Worm (Caenorhabditis elegans) whole organism, L2 larva: ENCODE data around the gene str-94.

Experiments used
- C34F6.9 ChIP-seq: fragments of 150-350 bp; optimal IDR thresholded peaks from 2 replicates; lab custom pipeline; 2014; ENCODE audit warnings: missing biosample characterization, missing genetic modification characterization
- F13H6.1 ChIP-seq: sonication (generic microtip); optimal IDR thresholded peaks from 2 replicates; lab custom pipeline; 2016; ENCODE audit warnings: missing genetic modification characterization, missing compliant biosample characterization
- R02D3.7 ChIP-seq: fragments of 150-350 bp; optimal IDR thresholded peaks from 2 replicates; lab custom pipeline; 2014; ENCODE audit warnings: missing biosample characterization, missing genetic modification characterization
- ZK546.5 ChIP-seq: sonication (generic microtip); optimal IDR thresholded peaks from 2 replicates; lab custom pipeline; 2017; ENCODE audit warnings: missing biosample characterization, missing genetic modification characterization
- alr-1 ChIP-seq: fragments of 150-350 bp; optimal IDR thresholded peaks from 2 replicates; lab custom pipeline; 2014; ENCODE audit warnings: missing biosample characterization, missing genetic modification characterization
- aly-2 ChIP-seq: fragments of 150-350 bp; optimal IDR thresholded peaks from 2 replicates; lab custom pipeline; 2014; ENCODE audit warnings: missing biosample characterization, missing genetic modification characterization
- ceh-16 ChIP-seq: fragments of 150-350 bp; optimal IDR thresholded peaks from 2 replicates; lab custom pipeline; 2014; ENCODE audit warnings: missing biosample characterization, missing genetic modification characterization
- ceh-82 ChIP-seq: fragments of 150-350 bp; optimal IDR thresholded peaks from 2 replicates; lab custom pipeline; 2014; ENCODE audit warnings: missing biosample characterization, missing genetic modification characterization
- dmd-4 ChIP-seq: sonication (generic microtip); optimal IDR thresholded peaks from 2 replicates; lab custom pipeline; 2017; ENCODE audit warnings: missing biosample characterization, missing genetic modification characterization
- egl-27 ChIP-seq: sonication (generic microtip); optimal IDR thresholded peaks from 3 replicates; lab custom pipeline; 2017; ENCODE audit warnings: missing biosample characterization, missing genetic modification reagents, missing genetic modification characterization
- elt-3 ChIP-seq: sonication (generic microtip); optimal IDR thresholded peaks from 2 replicates; lab custom pipeline; 2017; ENCODE audit warnings: missing biosample characterization, missing genetic modification characterization
- fos-1 ChIP-seq: fragments of 150-350 bp; optimal IDR thresholded peaks from 2 replicates; lab custom pipeline; 2014; ENCODE audit warnings: missing biosample characterization, missing genetic modification characterization
- gmeb-1 ChIP-seq: fragments of 150-350 bp; optimal IDR thresholded peaks from 2 replicates; lab custom pipeline; 2014; ENCODE audit warnings: missing biosample characterization, missing genetic modification characterization
- lin-13 ChIP-seq: fragments of 150-350 bp; optimal IDR thresholded peaks from 2 replicates; lab custom pipeline; 2014; ENCODE audit warnings: missing biosample characterization, missing genetic modification reagents, missing genetic modification characterization
- lin-39 ChIP-seq: fragments of 150-350 bp; optimal IDR thresholded peaks from 2 replicates; lab custom pipeline; 2014; ENCODE audit warnings: missing biosample characterization, missing genetic modification reagents, missing genetic modification characterization
- mab-5 ChIP-seq: fragments of 150-350 bp; optimal IDR thresholded peaks from 2 replicates; lab custom pipeline; 2014; ENCODE audit warnings: missing biosample characterization, missing genetic modification characterization
- mbf-1 ChIP-seq: sonication (generic microtip); optimal IDR thresholded peaks from 2 replicates; lab custom pipeline; 2017; ENCODE audit warnings: missing biosample characterization, missing genetic modification characterization
- mdl-1 ChIP-seq, 2 experiments: fragments of 150-350 bp in 1 of 2; sonication (generic microtip) in 1 of 2; optimal IDR thresholded peaks; 2 replicates each; lab custom pipeline; 2017; ENCODE audit warnings: missing biosample characterization in 2 of 2, missing genetic modification characterization in 2 of 2
- nhr-10 ChIP-seq: sonication (generic microtip); optimal IDR thresholded peaks from 2 replicates; lab custom pipeline; 2017; ENCODE audit warnings: missing biosample characterization, missing genetic modification characterization
- nhr-11 ChIP-seq: fragments of 150-350 bp; optimal IDR thresholded peaks from 2 replicates; lab custom pipeline; 2014; ENCODE audit warnings: missing biosample characterization, missing genetic modification characterization
- nhr-21 ChIP-seq: fragments of 150-350 bp; optimal IDR thresholded peaks from 2 replicates; lab custom pipeline; 2014; ENCODE audit warnings: missing biosample characterization, missing genetic modification characterization
- nhr-237 ChIP-seq: fragments of 150-350 bp; optimal IDR thresholded peaks from 2 replicates; lab custom pipeline; 2014; ENCODE audit warnings: missing biosample characterization, missing genetic modification characterization
- nhr-6 ChIP-seq: fragments of 150-350 bp; optimal IDR thresholded peaks from 2 replicates; lab custom pipeline; 2014; ENCODE audit warnings: missing biosample characterization, missing genetic modification characterization
- nhr-77 ChIP-seq: fragments of 150-350 bp; optimal IDR thresholded peaks from 2 replicates; lab custom pipeline; 2014; ENCODE audit warnings: missing biosample characterization, missing genetic modification characterization
- sem-4 ChIP-seq: fragments of 150-350 bp; optimal IDR thresholded peaks from 2 replicates; lab custom pipeline; 2014; ENCODE audit warnings: missing biosample characterization, missing genetic modification reagents, missing genetic modification characterization
- sma-3 ChIP-seq: sonication (generic microtip); optimal IDR thresholded peaks from 2 replicates; lab custom pipeline; 2016; ENCODE audit warnings: missing genetic modification reagents, missing genetic modification characterization, missing compliant biosample characterization
- sma-9 ChIP-seq, 2 experiments: fragments of 150-350 bp in 1 of 2; sonication (generic microtip) in 1 of 2; optimal IDR thresholded peaks; 2 replicates each; lab custom pipeline; 2014 to 2016; ENCODE audit warnings: missing genetic modification characterization in 2 of 2, mild to moderate bottlenecking in 1 of 2, missing biosample characterization in 1 of 2, missing compliant biosample characterization in 1 of 2, missing genetic modification reagents in 1 of 2, moderate library complexity in 1 of 2
- unc-39 ChIP-seq: fragments of 150-350 bp; optimal IDR thresholded peaks from 2 replicates; lab custom pipeline; 2014; ENCODE audit warnings: missing biosample characterization, missing genetic modification characterization
- unc-55 ChIP-seq: fragments of 150-350 bp; sonication (generic microtip); optimal IDR thresholded peaks from 3 replicates; lab custom pipeline; 2014; ENCODE audit warnings: missing biosample characterization, missing genetic modification reagents, missing genetic modification characterization
- unc-62 ChIP-seq: fragments of 150-350 bp; optimal IDR thresholded peaks from 2 replicates; lab custom pipeline; 2014; ENCODE audit warnings: missing biosample characterization, missing genetic modification reagents, missing genetic modification characterization
- zag-1 ChIP-seq: fragments of 150-350 bp; optimal IDR thresholded peaks from 2 replicates; lab custom pipeline; 2014; ENCODE audit warnings: missing biosample characterization, missing genetic modification characterization
- ztf-1 ChIP-seq: fragments of 200-800 bp; sonication (Bioruptor generic); conservative IDR thresholded peaks from 2 replicates; pipeline ENCODE4 v1.3.6; 2022; ENCODE audit warnings: missing genetic modification characterization, missing compliant biosample characterization
- ztf-11 ChIP-seq: sonication (generic microtip); optimal IDR thresholded peaks from 2 replicates; lab custom pipeline; 2017; ENCODE audit warnings: missing biosample characterization, missing genetic modification characterization
- ztf-4 ChIP-seq: fragments of 150-350 bp; optimal IDR thresholded peaks from 2 replicates; lab custom pipeline; 2014; ENCODE audit warnings: missing biosample characterization, missing genetic modification characterization

Gene str-94

DNA sequence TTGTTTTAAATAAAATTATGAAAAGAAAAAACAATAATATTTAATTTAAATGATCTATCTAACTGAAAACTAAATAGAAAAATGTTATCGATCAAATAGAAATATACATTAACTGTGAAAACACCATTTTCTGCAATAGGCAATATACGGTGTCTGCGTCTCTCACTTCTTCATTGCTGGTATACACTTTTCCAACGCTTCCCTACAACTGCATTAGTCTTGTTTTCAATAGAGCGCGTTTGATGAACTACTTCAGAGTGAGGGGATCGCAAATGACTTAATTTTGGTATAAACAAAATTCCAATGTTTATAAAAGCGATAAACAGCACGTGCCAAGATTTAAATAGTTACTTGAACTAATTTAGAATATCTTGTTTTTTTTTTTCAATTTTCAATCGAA is 36.6 kb downstream of the str-94 start (continued):
- TF ChIP-seq nhr-77 (tag; lab: Kevin White, UChicago) (no peak), nhr-6 (tag; lab: Kevin White, UChicago) (peak; percentile 29), zag-1 (tag; lab: Kevin White, UChicago) (no peak), ztf-4 (no peak), ZK546.5 (no peak), ztf-11 (no peak), dmd-4 (no peak), alr-1 (no peak)

DNA sequence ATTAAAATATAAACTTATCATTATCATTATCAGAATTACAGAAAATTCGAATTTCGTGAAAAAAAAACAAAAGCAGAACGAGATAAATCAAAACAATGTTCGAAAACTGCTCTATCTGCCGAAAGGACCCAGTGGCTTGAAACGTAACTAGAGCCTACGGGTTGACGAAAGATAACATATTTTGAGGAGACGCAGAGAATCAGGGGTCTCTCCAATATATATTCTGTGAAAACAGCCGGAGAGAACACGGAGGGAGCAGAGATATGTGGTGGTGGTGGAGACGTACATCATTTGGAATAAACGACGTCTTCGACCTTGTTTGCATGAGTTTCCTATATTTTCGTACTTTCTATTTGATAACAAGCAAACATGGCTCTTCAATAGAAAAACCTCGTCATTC is 40.2 kb downstream of the str-94 start:
- TF ChIP-seq C34F6.9 (peak; percentile 12), unc-55 (GFP tag; lab: Kevin White, UChicago) (peak; percentile 48), nhr-77 (tag; lab: Kevin White, UChicago) (no peak), egl-27 (tag; lab: Kevin White, UChicago) (no peak), mab-5 (tag; lab: Kevin White, UChicago) (no peak), F13H6.1 (tag; lab: Kevin White, UChicago) (peak; percentile 18)

DNA sequence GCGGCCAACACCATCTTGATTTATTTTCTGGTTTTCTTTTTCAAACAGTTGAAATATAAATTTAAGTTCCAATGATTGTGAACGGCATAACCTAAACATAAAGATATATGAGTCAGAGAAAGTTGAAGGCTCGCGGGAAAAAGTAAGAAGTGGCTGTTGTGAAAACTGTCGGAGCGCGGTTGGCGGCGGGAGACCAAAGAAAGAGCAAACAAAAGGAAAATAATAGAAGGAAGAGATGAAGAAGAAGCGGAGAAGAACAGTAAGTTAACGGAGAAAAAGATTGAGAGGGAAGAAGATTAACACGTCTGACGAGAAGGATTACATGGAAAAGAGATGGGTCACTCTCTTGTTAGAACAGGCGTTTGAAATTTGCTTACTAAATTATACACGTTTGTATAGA is 41.7 kb downstream of the str-94 start, which contains the start of gene inx-10:
Gene inx-10, minus strand, starts transcription at position 101 of the 400 bp plus-strand sequence.
- TF ChIP-seq ZK546.5 (no peak), fos-1 (no peak), nhr-11 (tag; lab: Kevin White, UChicago) (no peak), elt-3 (tag; lab: Kevin White, UChicago) (no peak), ceh-16 (tag; lab: Kevin White, UChicago) (no peak), nhr-237 (tag; lab: Kevin White, UChicago) (no peak), sem-4 (tag; lab: Kevin White, UChicago) (no peak), unc-55 (GFP tag; lab: Kevin White, UChicago) (no peak), lin-13 (GFP tag; lab: Kevin White, UChicago) (no peak), mab-5 (tag; lab: Kevin White, UChicago) (no peak), alr-1 (no peak), F13H6.1 (tag; lab: Kevin White, UChicago) (no peak), mdl-1 (tag; optimal IDR thresholded peaks at IDR 0.05; lab: Kevin White, UChicago) (no peak), nhr-21 (tag; lab: Kevin White, UChicago) (no peak), C34F6.9 (no peak), dmd-4 (no peak), aly-2 (tag; lab: Kevin White, UChicago) (no peak), lin-39 (tag; lab: Kevin White, UChicago) (no peak)

DNA sequence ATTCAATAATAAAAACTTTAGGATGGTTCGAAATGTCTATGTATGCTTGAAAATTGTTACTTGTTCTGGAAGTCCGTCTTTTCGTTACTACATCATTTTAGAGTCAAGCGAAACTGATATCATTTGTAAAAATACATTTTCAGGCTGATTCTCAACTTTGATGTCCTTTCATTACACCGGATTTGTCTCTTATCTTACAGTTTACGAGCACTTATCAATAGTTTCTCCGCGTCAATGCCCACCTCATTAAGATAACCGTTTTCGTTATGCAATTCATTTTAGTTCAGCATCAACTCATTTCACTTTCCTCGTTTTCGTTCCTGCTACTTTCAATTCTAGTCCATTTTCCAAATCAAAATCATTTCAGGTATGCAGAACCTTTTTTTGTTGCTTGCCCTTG is 46.4 kb downstream of the str-94 start, which contains the start of gene asp-2:
Gene asp-2, plus strand, starts transcription at position 368 of the 400 bp plus-strand sequence.
- no peak for TF ChIP-seq egl-27 (tag; lab: Kevin White, UChicago)
- peak; percentile 79 for TF ChIP-seq fos-1
- TF ChIP-seq sma-9 (GFP tag; optimal IDR thresholded peaks at IDR 0.05; lab: Kevin White, UChicago) = peak; percentile 49
- TF ChIP-seq sma-9 (tag; optimal IDR thresholded peaks at IDR 0.05; lab: Kevin White, UChicago) = no peak
- TF ChIP-seq, all 48 proteins: peak for 2

DNA sequence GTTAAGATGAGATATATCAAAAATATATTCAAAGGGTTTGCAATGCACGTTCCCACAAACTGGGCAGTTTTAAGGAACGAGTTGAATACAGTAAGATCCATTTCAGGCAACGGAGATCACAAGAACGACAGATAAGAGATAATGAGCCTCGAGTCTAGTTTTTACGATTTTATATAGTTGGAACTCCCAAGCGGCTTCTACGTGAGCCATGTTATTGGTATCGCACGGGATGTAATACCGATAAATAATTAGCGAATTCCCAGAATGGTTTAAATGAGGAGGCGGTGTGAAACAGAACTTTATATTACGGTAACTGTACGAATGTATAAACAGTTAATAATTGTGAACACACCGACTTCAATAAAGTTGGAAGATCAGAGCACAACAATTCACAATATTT is 50.2 kb downstream of the str-94 start, which contains the start of gene str-177:
Gene str-177, minus strand, starts transcription at position 101 of the 400 bp plus-strand sequence.
- no peak for TF ChIP-seq mbf-1 (tag; lab: Kevin White, UChicago)
- no peak for TF ChIP-seq gmeb-1 (tag; lab: Kevin White, UChicago)
- no peak for TF ChIP-seq zag-1 (tag; lab: Kevin White, UChicago)
- no peak for TF ChIP-seq nhr-237 (tag; lab: Kevin White, UChicago)
- TF ChIP-seq nhr-10 (tag; lab: Kevin White, UChicago) = no peak
- TF ChIP-seq sma-3 (GFP tag; lab: Kevin White, UChicago) = no peak
- no peak for TF ChIP-seq ceh-16 (tag; lab: Kevin White, UChicago)
- no peak for TF ChIP-seq ceh-82 (tag; lab: Kevin White, UChicago)
- TF ChIP-seq ztf-1 (GFP tag; lab: Robert Waterston, UW) = no peak
- no peak for TF ChIP-seq mdl-1 (tag; optimal IDR thresholded peaks at IDR 0.05; lab: Kevin White, UChicago)
- no peak for TF ChIP-seq ztf-11
- TF ChIP-seq nhr-21 (tag; lab: Kevin White, UChicago) = no peak
- TF ChIP-seq sem-4 (tag; lab: Kevin White, UChicago) = no peak
- no peak for TF ChIP-seq unc-62 (GFP tag; lab: Kevin White, UChicago)
- no peak for TF ChIP-seq R02D3.7 (tag; lab: Kevin White, UChicago)
- no peak for TF ChIP-seq unc-39 (tag; lab: Kevin White, UChicago)
